Fruit fly (Drosophila melanogaster): ENCODE data around the gene shps.
A peak's percentile ranks its signal among the peaks of the same experiment; 100 is the strongest.

The shps gene

DNA sequence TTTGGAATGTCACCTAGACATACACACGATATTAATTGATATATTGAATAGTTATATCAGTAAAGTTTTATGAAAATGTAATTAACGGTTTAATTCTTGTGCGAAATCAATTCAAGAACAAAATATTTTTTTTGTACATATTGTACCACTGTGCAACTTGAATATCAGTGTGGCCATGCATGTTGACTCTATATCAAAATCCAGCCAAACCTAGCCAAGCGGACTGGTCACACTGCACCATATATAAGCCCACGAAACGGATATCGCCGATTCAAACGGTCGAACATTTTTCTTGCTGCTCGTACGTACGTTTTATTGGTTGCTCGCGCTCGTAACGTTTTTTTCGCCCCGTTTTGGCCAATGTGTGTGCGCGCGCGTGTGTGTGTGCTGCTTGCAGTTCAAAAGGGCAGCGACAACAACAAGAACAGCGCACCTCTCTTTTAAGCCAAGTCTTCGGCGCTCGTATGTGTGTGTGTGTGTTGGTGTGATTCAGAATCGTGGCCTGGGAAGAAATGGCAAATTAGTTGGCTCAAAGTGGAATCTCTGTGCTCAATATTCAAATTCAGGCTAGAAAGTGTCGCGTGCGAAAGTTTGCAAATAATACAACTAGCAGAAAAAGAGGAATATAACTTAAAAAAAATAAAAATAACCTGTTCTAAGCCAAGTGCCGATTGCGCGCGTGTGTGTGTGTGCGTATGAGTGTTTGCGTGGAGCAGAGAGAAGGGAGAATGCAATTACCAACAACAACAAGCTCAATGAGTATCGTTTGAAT is 15.6 kb downstream of the shps start, which contains the start of gene crb (continued):
- TF ChIP-seq Deaf1 (tag; optimal IDR thresholded peaks at IDR 0.05): peak; percentile 69
- TF ChIP-seq CG15601 (tag; optimal IDR thresholded peaks at IDR 0.05): peak; percentile 40
- peak; percentile 60 for TF ChIP-seq maf-S (GFP tag; optimal IDR thresholded peaks at IDR 0.05)
- 0 out of 4 replicates have a peak, but pooled peaks have one; percentile 7 for TF ChIP-seq Gug (GFP tag; IDR thresholded peaks at IDR 0.05)
- TF ChIP-seq run (tag; optimal IDR thresholded peaks at IDR 0.05): peak; percentile 30
- TF ChIP-seq CG9797 (GFP tag; optimal IDR thresholded peaks at IDR 0.05): peak; percentile 71
- no peak for TF ChIP-seq CG8281 (tag; optimal IDR thresholded peaks at IDR 0.05)
- peak; percentile 54 for TF ChIP-seq CG10267 (tag; optimal IDR thresholded peaks at IDR 0.05)
- TF ChIP-seq Sox100B (GFP tag; optimal IDR thresholded peaks at IDR 0.05): peak; percentile 30
- peak; percentile 18; the same call in 1 of the 3 replicates for TF ChIP-seq B-H1 (GFP tag; IDR thresholded peaks at IDR 0.05)
- peak; percentile 18 for TF ChIP-seq jumu (GFP tag; optimal IDR thresholded peaks at IDR 0.05)
- peak; percentile 64 for TF ChIP-seq CG32532 (GFP tag; IDR thresholded peaks at IDR 0.05)
- peak; percentile 79 for TF ChIP-seq CG4360 (GFP tag; IDR thresholded peaks at IDR 0.05)
- no peak for TF ChIP-seq lov (optimal IDR thresholded peaks at IDR 0.05)
- TF ChIP-seq lov (GFP tag; IDR thresholded peaks at IDR 0.05): 0 out of 3 replicates have a peak, but pooled peaks have one; percentile 33
- TF ChIP-seq CG10565 (GFP tag; optimal IDR thresholded peaks at IDR 0.05): no peak
- TF ChIP-seq CG14860 (GFP tag; IDR thresholded peaks at IDR 0.05; ENCODE audit: partially characterized antibody): peak; percentile 38; the same call in 1 of the 3 replicates
- no peak for TF ChIP-seq D19B (GFP tag; optimal IDR thresholded peaks at IDR 0.05)
- TF ChIP-seq CG12299 (tag; optimal IDR thresholded peaks at IDR 0.05): peak; percentile 64
- TF ChIP-seq Hr78 (GFP tag; optimal IDR thresholded peaks at IDR 0.05): peak in 1 of 2 experiments; percentile 98
- TF ChIP-seq chif (GFP tag; optimal IDR thresholded peaks at IDR 0.05): peak; percentile 14 to 32
- TF ChIP-seq CG8765 (GFP tag; IDR thresholded peaks at IDR 0.05): no peak
- TF ChIP-seq vfl (GFP tag; optimal IDR thresholded peaks at IDR 0.05): peak; percentile 26
- TF ChIP-seq trem (tag; optimal IDR thresholded peaks at IDR 0.05): peak; percentile 52
- TF ChIP-seq CG3838 (GFP tag; optimal IDR thresholded peaks at IDR 0.05): no peak
- no peak for TF ChIP-seq slp2 (GFP tag; optimal IDR thresholded peaks at IDR 0.05)
- peak; percentile 17 for TF ChIP-seq gcm2 (GFP tag; optimal IDR thresholded peaks at IDR 0.05)
- peak; percentile 5 for TF ChIP-seq kni (GFP tag; optimal IDR thresholded peaks at IDR 0.05)
- TF ChIP-seq CG9876 (GFP tag; optimal IDR thresholded peaks at IDR 0.05): no peak
- TF ChIP-seq caup (GFP tag; optimal IDR thresholded peaks at IDR 0.05; ENCODE audit: severe bottlenecking): peak; percentile 67
- no peak for TF ChIP-seq Aef1 (GFP tag; IDR thresholded peaks at IDR 0.05)
- 0 out of 2 replicates have a peak, but pooled peaks have one; percentile 30 for TF ChIP-seq Drgx (GFP tag; IDR thresholded peaks at IDR 0.05)
- TF ChIP-seq prd (optimal IDR thresholded peaks at IDR 0.05): no peak
- TF ChIP-seq prd (GFP tag; IDR thresholded peaks at IDR 0.05): peak; percentile 40; the same call in 2 of the 3 replicates
- TF ChIP-seq zen2 (GFP tag; IDR thresholded peaks at IDR 0.05; ENCODE audit: partially characterized antibody): peak; percentile 53; the same call in 2 of the 3 replicates
- peak; percentile 55 to 85 for TF ChIP-seq Pdp1 (GFP tag; optimal IDR thresholded peaks at IDR 0.05)
- TF ChIP-seq tna (GFP tag; IDR thresholded peaks at IDR 0.05; ENCODE audit: partially characterized antibody): 0 out of 2 replicates have a peak, but pooled peaks have one; percentile 26
- peak; percentile 63; the same call in 1 of the 2 replicates for TF ChIP-seq CG9932 (GFP tag; IDR thresholded peaks at IDR 0.05)
- peak; percentile 22 for TF ChIP-seq CG2202 (tag; optimal IDR thresholded peaks at IDR 0.05)
- peak; percentile 54 for TF ChIP-seq CoRest (tag; optimal IDR thresholded peaks at IDR 0.05)
- TF ChIP-seq Ets65A (GFP tag): peak; percentile 63
- 0 out of 2 replicates have a peak, but pooled peaks have one; percentile 9 for TF ChIP-seq CG9215 (GFP tag; IDR thresholded peaks at IDR 0.05)
- TF ChIP-seq repo (GFP tag; optimal IDR thresholded peaks at IDR 0.05): peak; percentile 19
- peak; percentile 18 for TF ChIP-seq org-1 (GFP tag; optimal IDR thresholded peaks at IDR 0.05)
- TF ChIP-seq CG16813 (GFP tag; IDR thresholded peaks at IDR 0.05; ENCODE audit: partially characterized antibody): peak; percentile 51
- TF ChIP-seq cwo (GFP tag; optimal IDR thresholded peaks at IDR 0.05): peak; percentile 28
- peak; percentile 46 for TF ChIP-seq nerfin-1 (tag; optimal IDR thresholded peaks at IDR 0.05)
- TF ChIP-seq Poxn (GFP tag; IDR thresholded peaks at IDR 0.05): no peak

Measured in whole organism, embryonic.